Fruit fly (Drosophila melanogaster) whole organism, embryonic: ENCODE data around the gene CG4025.

Experiments used
- Atf6 ChIP-seq: fragments of 200-800 bp; sonication (Bioruptor generic); IDR thresholded peaks from 2 replicates; pipeline ENCODE4 v1.3.6; 2022; ENCODE audit warnings: missing biosample characterization, missing genetic modification characterization
- Awh ChIP-seq: fragments of 200-800 bp; sonication (Bioruptor generic); IDR thresholded peaks from 2 replicates; pipeline ENCODE4, ENCODE4 v1.3.6; 2022; ENCODE audit warnings: missing biosample characterization, missing genetic modification characterization
- CG10209 ChIP-seq: fragments of 200-800 bp; sonication (Bioruptor generic); optimal IDR thresholded peaks from 3 replicates; lab custom pipeline; 2017; ENCODE audit warnings: missing biosample characterization, mild to moderate bottlenecking, missing genetic modification characterization, missing genetic modification reagents
- CG1024 ChIP-seq: fragments of 200-800 bp; sonication (Bioruptor generic); IDR thresholded peaks from 2 replicates; pipeline ENCODE4 v1.3.6; 2022; ENCODE audit warnings: missing biosample characterization, missing genetic modification characterization
- CG10543 ChIP-seq: fragments of 200-800 bp; sonication (Bioruptor generic); optimal IDR thresholded peaks from 3 replicates; lab custom pipeline; 2017; ENCODE audit warnings: missing biosample characterization, mild to moderate bottlenecking, missing genetic modification characterization, moderate library complexity
- CG10979 ChIP-seq: fragments of 200-800 bp; sonication (Bioruptor generic); optimal IDR thresholded peaks from 2 replicates; lab custom pipeline; 2018; ENCODE audit warnings: missing biosample characterization, mild to moderate bottlenecking, missing genetic modification characterization, moderate library complexity
- CG11695 ChIP-seq: fragments of 200-800 bp; sonication (Bioruptor generic); IDR thresholded peaks from 3 replicates; pipeline ENCODE4 v1.3.6; 2022; ENCODE audit warnings: missing biosample characterization, missing genetic modification characterization
- CG12071 ChIP-seq: fragments of 200-800 bp; sonication (Bioruptor generic); optimal IDR thresholded peaks from 3 replicates; lab custom pipeline; 2018; ENCODE audit warnings: missing biosample characterization, mild to moderate bottlenecking, missing genetic modification characterization
- CG12219 ChIP-seq: fragments of 200-800 bp; sonication (Bioruptor generic); optimal IDR thresholded peaks from 3 replicates; lab custom pipeline; 2018; ENCODE audit warnings: missing biosample characterization, mild to moderate bottlenecking, missing genetic modification characterization
- CG13287 ChIP-seq: fragments of 200-800 bp; sonication (Bioruptor generic); IDR thresholded peaks from 2 replicates; pipeline ENCODE4 v1.3.6; 2022; ENCODE audit warnings: missing biosample characterization, missing genetic modification characterization; ENCODE audit not compliant: partially characterized antibody
- CG14710 ChIP-seq: fragments of 200-800 bp; sonication (Bioruptor generic); optimal IDR thresholded peaks from 3 replicates; lab custom pipeline; 2019; ENCODE audit warnings: missing biosample characterization, mild to moderate bottlenecking, missing genetic modification characterization, moderate library complexity
- CG15269 ChIP-seq: fragments of 200-800 bp; sonication (Bioruptor generic); optimal IDR thresholded peaks from 2 replicates; lab custom pipeline; 2018; ENCODE audit warnings: missing biosample characterization, mild to moderate bottlenecking, missing genetic modification characterization, moderate library complexity
- CG17361 ChIP-seq: fragments of 200-800 bp; sonication (Bioruptor generic); IDR thresholded peaks from 3 replicates; pipeline ENCODE4 v1.3.6; 2022; ENCODE audit warnings: missing biosample characterization, missing genetic modification characterization
- CG1792 ChIP-seq: fragments of 200-800 bp; sonication (Bioruptor generic); optimal IDR thresholded peaks from 2 replicates; lab custom pipeline; 2016; ENCODE audit warnings: missing biosample characterization, missing genetic modification characterization
- CG3847 ChIP-seq: fragments of 200-800 bp; sonication (Bioruptor generic); IDR thresholded peaks from 2 replicates; pipeline ENCODE4 v1.3.6; 2022; ENCODE audit warnings: missing biosample characterization, missing genetic modification characterization
- CG5180 ChIP-seq: fragments of 200-800 bp; sonication (Bioruptor generic); optimal IDR thresholded peaks from 3 replicates; lab custom pipeline; 2017; ENCODE audit warnings: missing biosample characterization, missing genetic modification characterization, mild to moderate bottlenecking, moderate library complexity, missing genetic modification reagents
- CG5245 ChIP-seq: fragments of 200-800 bp; sonication (Bioruptor generic); optimal IDR thresholded peaks from 3 replicates; lab custom pipeline; 2016; ENCODE audit warnings: missing biosample characterization, missing genetic modification characterization
- CG6254 ChIP-seq: fragments of 200-800 bp; sonication (Bioruptor generic); optimal IDR thresholded peaks from 3 replicates; lab custom pipeline; 2017; ENCODE audit warnings: mild to moderate bottlenecking, missing biosample characterization, missing genetic modification reagents, missing genetic modification characterization
- CG7556 ChIP-seq: fragments of 200-800 bp; sonication (Bioruptor generic); optimal IDR thresholded peaks from 2 replicates; lab custom pipeline; 2017; ENCODE audit warnings: missing biosample characterization, mild to moderate bottlenecking, missing genetic modification characterization
- CG7963 ChIP-seq: fragments of 200-800 bp; sonication (Bioruptor generic); IDR thresholded peaks from 3 replicates; pipeline ENCODE4 v1.3.6; 2022; ENCODE audit warnings: missing biosample characterization, missing genetic modification characterization; ENCODE audit not compliant: partially characterized antibody
- CG8478 ChIP-seq: fragments of >200 bp; optimal IDR thresholded peaks from 2 replicates; lab custom pipeline; 2018
- CG8765 ChIP-seq: fragments of 200-800 bp; sonication (Bioruptor generic); IDR thresholded peaks from 2 replicates; pipeline ENCODE4 v1.3.6; 2022; ENCODE audit warnings: missing biosample characterization, missing genetic modification characterization
- CG9876 ChIP-seq: fragments of 200-800 bp; sonication (Bioruptor generic); optimal IDR thresholded peaks from 2 replicates; lab custom pipeline; 2016; ENCODE audit warnings: missing biosample characterization, missing genetic modification characterization
- CTCF ChIP-seq: fragments of 200-800 bp; sonication (Bioruptor generic); optimal IDR thresholded peaks from 2 replicates; lab custom pipeline; 2017; ENCODE audit warnings: missing biosample characterization, mild to moderate bottlenecking, missing genetic modification characterization, moderate library complexity
- Dbx ChIP-seq: fragments of 200-800 bp; sonication (Bioruptor generic); IDR thresholded peaks from 3 replicates; pipeline ENCODE4 v1.3.6; 2022; ENCODE audit warnings: missing biosample characterization, missing genetic modification characterization
- Doc3 ChIP-seq: fragments of 200-800 bp; sonication (Bioruptor generic); IDR thresholded peaks from 3 replicates; pipeline ENCODE4 v1.3.6; 2022; ENCODE audit warnings: missing biosample characterization, missing genetic modification characterization; ENCODE audit not compliant: partially characterized antibody
- HLHmδ ChIP-seq: fragments of 200-800 bp; sonication (Bioruptor generic); optimal IDR thresholded peaks from 2 replicates; lab custom pipeline; 2018; ENCODE audit warnings: missing biosample characterization, mild to moderate bottlenecking, missing genetic modification characterization, moderate library complexity
- NC2β ChIP-seq: fragments of 200-800 bp; sonication (Bioruptor generic); optimal IDR thresholded peaks from 2 replicates; lab custom pipeline; 2016; ENCODE audit warnings: missing biosample characterization, missing genetic modification characterization
- Nf-YA ChIP-seq: fragments of 200-800 bp; sonication (Bioruptor generic); IDR thresholded peaks from 2 replicates; pipeline ENCODE4 v1.3.6; 2022; ENCODE audit warnings: missing biosample characterization, missing genetic modification characterization
- Optix ChIP-seq: fragments of 200-800 bp; sonication (Bioruptor generic); IDR thresholded peaks from 3 replicates; pipeline ENCODE4 v1.3.6; 2022; ENCODE audit warnings: missing biosample characterization, missing genetic modification characterization
- Sry-δ ChIP-seq: fragments of 200-800 bp; sonication (Bioruptor generic); optimal IDR thresholded peaks from 2 replicates; lab custom pipeline; 2016; ENCODE audit warnings: missing biosample characterization, missing genetic modification characterization
- chm ChIP-seq: fragments of 200-800 bp; sonication (Bioruptor generic); IDR thresholded peaks from 2 replicates; pipeline ENCODE4 v1.3.6; 2022; ENCODE audit warnings: missing biosample characterization, missing genetic modification characterization
- croc ChIP-seq: fragments of 200-800 bp; sonication (Bioruptor generic); conservative IDR thresholded peaks from 3 replicates; pipeline ENCODE4 v1.3.6; 2022; ENCODE audit warnings: missing biosample characterization, missing genetic modification characterization
- dysf ChIP-seq: fragments of 200-800 bp; sonication (Bioruptor generic); IDR thresholded peaks from 3 replicates; pipeline ENCODE4 v1.3.6; 2022; ENCODE audit warnings: missing biosample characterization, missing genetic modification characterization
- ftz-f1 ChIP-seq: fragments of 200-800 bp; sonication (Bioruptor generic); optimal IDR thresholded peaks from 2 replicates; lab custom pipeline; 2016; ENCODE audit warnings: missing biosample characterization, missing genetic modification characterization
- mirr ChIP-seq: fragments of 200-800 bp; sonication (Bioruptor generic); optimal IDR thresholded peaks from 3 replicates; lab custom pipeline; 2018; ENCODE audit warnings: missing biosample characterization, mild to moderate bottlenecking, missing genetic modification characterization
- otp ChIP-seq: fragments of 200-800 bp; sonication (Bioruptor generic); IDR thresholded peaks from 3 replicates; pipeline ENCODE4, ENCODE4 v1.3.6; 2022; ENCODE audit warnings: missing biosample characterization, missing genetic modification characterization
- pfk ChIP-seq: fragments of 200-800 bp; sonication (Bioruptor generic); optimal IDR thresholded peaks from 2 replicates; lab custom pipeline; 2018; ENCODE audit warnings: missing biosample characterization, mild to moderate bottlenecking, missing genetic modification characterization, moderate library complexity
- phol ChIP-seq: fragments of 200-800 bp; sonication (Bioruptor generic); optimal IDR thresholded peaks from 3 replicates; lab custom pipeline; 2018; ENCODE audit warnings: missing biosample characterization, mild to moderate bottlenecking, missing genetic modification characterization, moderate library complexity
- pnt ChIP-seq: fragments of 200-800 bp; sonication (Bioruptor generic); optimal IDR thresholded peaks from 3 replicates; lab custom pipeline; 2016; ENCODE audit warnings: missing biosample characterization, missing genetic modification characterization
- prd ChIP-seq, 3 experiments: fragments of >200 bp in 2 of 3; fragments of 200-800 bp in 1 of 3; sonication (Bioruptor generic) in 1 of 3; optimal IDR thresholded peaks in 2 of 3; IDR thresholded peaks in 1 of 3; 2 replicates in 2 of 3; 3 replicates in 1 of 3; pipeline versions ENCODE4 v1.3.6 to Lab custom; 2017 to 2022; ENCODE audit warnings: missing biosample characterization in 1 of 3, missing genetic modification characterization in 1 of 3
- psq ChIP-seq: fragments of 200-800 bp; sonication (Bioruptor generic); optimal IDR thresholded peaks from 2 replicates; lab custom pipeline; 2017; ENCODE audit warnings: missing biosample characterization, missing genetic modification characterization
- ranshi ChIP-seq: fragments of 200-800 bp; sonication (Bioruptor generic); IDR thresholded peaks from 2 replicates; pipeline ENCODE4 v1.3.6; 2022; ENCODE audit warnings: missing biosample characterization, missing genetic modification characterization
- row ChIP-seq: fragments of 200-800 bp; sonication (Bioruptor generic); IDR thresholded peaks from 3 replicates; pipeline ENCODE4 v1.3.6; 2022; ENCODE audit warnings: missing biosample characterization, missing genetic modification characterization
- scrt ChIP-seq: fragments of 200-800 bp; sonication (Bioruptor generic); optimal IDR thresholded peaks from 2 replicates; lab custom pipeline; 2018; ENCODE audit warnings: missing biosample characterization, mild to moderate bottlenecking, missing genetic modification characterization, moderate library complexity
- sens-2 ChIP-seq: fragments of 200-800 bp; sonication (Bioruptor generic); IDR thresholded peaks from 2 replicates; pipeline ENCODE4 v1.3.6; 2022; ENCODE audit warnings: missing biosample characterization, missing genetic modification characterization
- sim ChIP-seq: fragments of 200-800 bp; sonication (Bioruptor generic); IDR thresholded peaks from 2 replicates; pipeline ENCODE4 v1.3.6; 2022; ENCODE audit warnings: missing biosample characterization, missing genetic modification characterization
- slp2 ChIP-seq: fragments of 200-800 bp; sonication (Bioruptor generic); optimal IDR thresholded peaks from 2 replicates; lab custom pipeline; 2016; ENCODE audit warnings: missing biosample characterization, missing genetic modification characterization
- wdn ChIP-seq: fragments of 200-800 bp; sonication (Bioruptor generic); IDR thresholded peaks from 2 replicates; pipeline ENCODE4 v1.3.6; 2022; ENCODE audit warnings: missing biosample characterization, missing genetic modification characterization
- yki ChIP-seq: fragments of >200 bp; optimal IDR thresholded peaks from 3 replicates; lab custom pipeline; 2018
- z ChIP-seq: fragments of 200-800 bp; sonication (Bioruptor generic); IDR thresholded peaks from 3 replicates; pipeline ENCODE4 v1.3.6; 2022; ENCODE audit warnings: missing biosample characterization, missing genetic modification characterization
- zen ChIP-seq: fragments of 200-800 bp; sonication (Bioruptor generic); optimal IDR thresholded peaks from 3 replicates; lab custom pipeline; 2018; ENCODE audit warnings: missing biosample characterization, mild to moderate bottlenecking, missing genetic modification characterization, moderate library complexity

Gene CG4025

dm6 chrX:2061119-2061518 lies 15.6 kb upstream of the CG4025 start (continued):
- TF ChIP-seq CG9876 (GFP tag; lab: Kevin White, UChicago) (no peak), CG1792 (GFP tag; lab: Kevin White, UChicago) (no peak), dysf (GFP tag; lab: Robert Waterston, UW) (no peak), Atf6 (GFP tag; lab: Robert Waterston, UW) (0 out of 2 replicates have a peak, but pooled peaks have one; percentile 24), HLHmδ (GFP tag; lab: Kevin White, UChicago) (peak; percentile 40), CTCF (GFP tag; lab: Kevin White, UChicago) (no peak), CG7963 (GFP tag; lab: Robert Waterston, UW) (no peak), sim (GFP tag; lab: Robert Waterston, UW) (no peak), psq (GFP tag; lab: Kevin White, UChicago) (no peak), slp2 (GFP tag; lab: Kevin White, UChicago) (no peak), CG11695 (0 out of 3 replicates have a peak, but pooled peaks have one; percentile 21), Sry-δ (GFP tag; lab: Kevin White, UChicago) (peak; percentile 20), pnt (GFP tag; lab: Kevin White, UChicago) (no peak), prd (optimal IDR thresholded peaks at IDR 0.05; lab: Kevin White, UChicago) (no peak), prd (GFP tag; IDR thresholded peaks at IDR 0.05; lab: Robert Waterston, UW) (no peak), pfk (GFP tag; lab: Kevin White, UChicago) (no peak), CG8478 (lab: Kevin White, UChicago) (no peak), CG3847 (GFP tag; lab: Robert Waterston, UW) (no peak), Dbx (no peak), zen (tag; lab: Kevin White, UChicago) (peak; percentile 30), CG12219 (GFP tag; lab: Kevin White, UChicago) (peak; percentile 49), CG14710 (tag; lab: Kevin White, UChicago) (peak; percentile 55), CG6254 (peak; percentile 36), Awh (GFP tag; lab: Robert Waterston, UW) (no peak), Doc3 (GFP tag; lab: Robert Waterston, UW) (no peak), yki (lab: Kevin White, UChicago) (no peak), sens-2 (GFP tag; lab: Robert Waterston, UW) (no peak), ftz-f1 (GFP tag; lab: Kevin White, UChicago) (no peak), CG17361 (no peak; the same call in 2 of the 3 replicates), CG8765 (GFP tag; lab: Robert Waterston, UW) (no peak), CG5180 (GFP tag; lab: Kevin White, UChicago) (peak; percentile 35), CG5245 (GFP tag; lab: Kevin White, UChicago) (peak; percentile 20), row (GFP tag; lab: Robert Waterston, UW) (peak; percentile 86), CG12071 (peak; percentile 46), croc (GFP tag; lab: Robert Waterston, UW) (0 out of 3 replicates have a peak, but pooled peaks have one; percentile 12), Optix (no peak), CG10543 (GFP tag; lab: Kevin White, UChicago) (peak; percentile 39), CG13287 (GFP tag; lab: Robert Waterston, UW) (no peak), NC2β (no peak), CG7556 (GFP tag; lab: Kevin White, UChicago) (peak; percentile 40), ranshi (peak; percentile 50), chm (GFP tag; lab: Robert Waterston, UW) (no peak), mirr (GFP tag; lab: Kevin White, UChicago) (peak; percentile 2), CG15269 (tag; lab: Kevin White, UChicago) (peak; percentile 50), z (GFP tag; lab: Robert Waterston, UW) (no peak), phol (peak; percentile 88), Nf-YA (GFP tag; lab: Robert Waterston, UW) (no peak), CG10209 (GFP tag; lab: Kevin White, UChicago) (peak; percentile 35), scrt (GFP tag; lab: Kevin White, UChicago) (peak; percentile 34), otp (GFP tag; lab: Robert Waterston, UW) (no peak; the same call in 2 of the 3 replicates), wdn (no peak), CG1024 (GFP tag; lab: Robert Waterston, UW) (no peak), CG10979 (peak; percentile 39)
